Fruit fly (Drosophila melanogaster) whole organism, adult: ENCODE data around the gene CG33483.

Source experiments
- CG11617 ChIP-seq: fragments of 200-800 bp; sonication (Bioruptor generic); optimal IDR thresholded peaks from 2 replicates; lab custom pipeline; 2017; ENCODE audit warnings: mild to moderate bottlenecking, missing biosample characterization, missing genetic modification reagents, missing genetic modification characterization
- CG12768 ChIP-seq: fragments of 200-800 bp; sonication (Bioruptor generic); optimal IDR thresholded peaks from 2 replicates; lab custom pipeline; 2017; ENCODE audit warnings: missing biosample characterization, missing genetic modification characterization, mild to moderate bottlenecking, moderate library complexity, missing genetic modification reagents
- CG14711 ChIP-seq: fragments of 200-800 bp; sonication (Bioruptor generic); optimal IDR thresholded peaks from 2 replicates; lab custom pipeline; 2018; ENCODE audit warnings: missing biosample characterization, mild to moderate bottlenecking, missing genetic modification characterization, moderate library complexity
- CG1620 ChIP-seq: fragments of 200-800 bp; sonication (Bioruptor generic); optimal IDR thresholded peaks from 2 replicates; lab custom pipeline; 2016; ENCODE audit warnings: missing biosample characterization, missing genetic modification characterization
- CG33017 ChIP-seq: fragments of 200-800 bp; sonication (Bioruptor generic); optimal IDR thresholded peaks from 2 replicates; lab custom pipeline; 2018; ENCODE audit warnings: missing biosample characterization, mild to moderate bottlenecking, missing genetic modification characterization, moderate library complexity
- CG5204 ChIP-seq: fragments of 200-800 bp; sonication (Bioruptor generic); optimal IDR thresholded peaks from 2 replicates; lab custom pipeline; 2016; ENCODE audit warnings: missing biosample characterization, missing genetic modification characterization
- CG7045 ChIP-seq: fragments of 200-800 bp; sonication (Bioruptor generic); optimal IDR thresholded peaks from 2 replicates; lab custom pipeline; 2017; ENCODE audit warnings: missing biosample characterization, mild to moderate bottlenecking, missing genetic modification characterization
- CG7101 ChIP-seq: fragments of 200-800 bp; sonication (Bioruptor generic); optimal IDR thresholded peaks from 2 replicates; lab custom pipeline; 2018; ENCODE audit warnings: missing biosample characterization, mild to moderate bottlenecking, missing genetic modification characterization, moderate library complexity
- Clk ChIP-seq: fragments of 200-800 bp; sonication (Bioruptor generic); optimal IDR thresholded peaks from 2 replicates; lab custom pipeline; 2017; ENCODE audit warnings: missing biosample characterization, missing genetic modification characterization
- Crg-1 ChIP-seq: fragments of 200-800 bp; sonication (Bioruptor generic); optimal IDR thresholded peaks from 2 replicates; lab custom pipeline; 2016; ENCODE audit warnings: missing biosample characterization, missing genetic modification characterization
- Hr96 ChIP-seq: fragments of 200-800 bp; sonication (Bioruptor generic); optimal IDR thresholded peaks from 2 replicates; lab custom pipeline; 2016; ENCODE audit warnings: missing biosample characterization, missing genetic modification characterization
- Mnt ChIP-seq: fragments of 200-800 bp; sonication (Bioruptor generic); optimal IDR thresholded peaks from 2 replicates; lab custom pipeline; 2016; ENCODE audit warnings: missing biosample characterization, mild to moderate bottlenecking, missing genetic modification characterization
- bab1 ChIP-seq: fragments of 200-800 bp; sonication (Bioruptor generic); optimal IDR thresholded peaks from 3 replicates; lab custom pipeline; 2019; ENCODE audit warnings: missing biosample characterization, mild to moderate bottlenecking, missing genetic modification characterization, moderate library complexity
- cic ChIP-seq: fragments of 200-800 bp; sonication (Bioruptor generic); optimal IDR thresholded peaks from 2 replicates; lab custom pipeline; 2017; ENCODE audit warnings: missing biosample characterization, mild to moderate bottlenecking, missing genetic modification characterization, moderate library complexity
- cnc ChIP-seq, 2 experiments: fragments of >200 bp; optimal IDR thresholded peaks; 2 replicates each; lab custom pipeline; 2017
- kay ChIP-seq: fragments of 200-800 bp; sonication (Bioruptor generic); peaks from one replicate; lab custom pipeline; 2016; ENCODE audit warnings: missing biosample characterization, missing genetic modification characterization, borderline replicate concordance
- ovo ChIP-seq: fragments of 200-800 bp; sonication (Bioruptor generic); optimal IDR thresholded peaks from 2 replicates; lab custom pipeline; 2016; ENCODE audit warnings: missing biosample characterization, missing genetic modification characterization
- pad ChIP-seq: fragments of 200-800 bp; sonication (Bioruptor generic); optimal IDR thresholded peaks from 3 replicates; lab custom pipeline; 2017; ENCODE audit warnings: missing biosample characterization, missing genetic modification characterization, mild to moderate bottlenecking, moderate library complexity, missing genetic modification reagents
- tj ChIP-seq: fragments of 200-800 bp; sonication (Bioruptor generic); optimal IDR thresholded peaks from 3 replicates; lab custom pipeline; 2017; ENCODE audit warnings: missing biosample characterization, mild to moderate bottlenecking, missing genetic modification characterization, moderate library complexity
- toe ChIP-seq: fragments of 200-800 bp; sonication (Bioruptor generic); optimal IDR thresholded peaks from 2 replicates; lab custom pipeline; 2016; ENCODE audit warnings: missing biosample characterization, missing genetic modification characterization

Gene CG33483

dm6 chr3R:30915235-30915634 lies 13.3 kb upstream of the CG33483 start:
- TF ChIP-seq CG5204 (no peak), cnc (optimal IDR thresholded peaks at IDR 0.05; lab: Kevin White, UChicago) (no peak), cic (GFP tag; lab: Kevin White, UChicago) (no peak), CG11617 (GFP tag; lab: Kevin White, UChicago) (peak; percentile 28), tj (GFP tag; lab: Kevin White, UChicago) (peak; percentile 13), CG12768 (no peak), toe (GFP tag; lab: Kevin White, UChicago) (no peak), CG14711 (no peak), ovo (GFP tag; lab: Kevin White, UChicago) (no peak), pad (GFP tag; lab: Kevin White, UChicago) (peak; percentile 14), kay (GFP tag; lab: Kevin White, UChicago) (no peak), CG33017 (tag; lab: Kevin White, UChicago) (no peak), CG1620 (GFP tag; lab: Kevin White, UChicago) (no peak), CG7045 (GFP tag; lab: Kevin White, UChicago) (no peak), Clk (GFP tag; lab: Kevin White, UChicago) (peak; percentile 28), Hr96 (GFP tag; lab: Kevin White, UChicago) (peak; percentile 5), bab1 (GFP tag; lab: Kevin White, UChicago) (no peak), Crg-1 (GFP tag; lab: Kevin White, UChicago) (no peak)

- TF ChIP-seq cic (GFP tag; lab: Kevin White, UChicago) (peak; percentile 54), CG5204 (no peak), CG14711 (no peak), ovo (GFP tag; lab: Kevin White, UChicago) (no peak), CG12768 (peak; percentile 37), kay (GFP tag; lab: Kevin White, UChicago) (no peak), Hr96 (GFP tag; lab: Kevin White, UChicago) (no peak), CG11617 (GFP tag; lab: Kevin White, UChicago) (peak; percentile 39), bab1 (GFP tag; lab: Kevin White, UChicago) (no peak), tj (GFP tag; lab: Kevin White, UChicago) (no peak), CG1620 (GFP tag; lab: Kevin White, UChicago) (no peak), Crg-1 (GFP tag; lab: Kevin White, UChicago) (no peak), Clk (GFP tag; lab: Kevin White, UChicago) (no peak), CG7101 (tag; lab: Kevin White, UChicago) (peak; percentile 38), toe (GFP tag; lab: Kevin White, UChicago) (no peak), CG7045 (GFP tag; lab: Kevin White, UChicago) (peak; percentile 62), Mnt (GFP tag; lab: Kevin White, UChicago) (no peak), CG33017 (tag; lab: Kevin White, UChicago) (peak; percentile 29), pad (GFP tag; lab: Kevin White, UChicago) (no peak), cnc (optimal IDR thresholded peaks at IDR 0.05; lab: Kevin White, UChicago) (no peak)
Observed at dm6 chr3R:30913704-30914103, 11.7 kb upstream of the CG33483 start.

- TF ChIP-seq toe (GFP tag; lab: Kevin White, UChicago) (peak; percentile 1), CG12768 (no peak), Mnt (GFP tag; lab: Kevin White, UChicago) (peak; percentile 29), Hr96 (GFP tag; lab: Kevin White, UChicago) (no peak), pad (GFP tag; lab: Kevin White, UChicago) (peak; percentile 65)
Observed at dm6 chr3R:30912402-30912801, 10.4 kb upstream of the CG33483 start, which contains the start of gene Ptx1. Ptx1 (plus strand) TSS chr3R:30912754.

- TF ChIP-seq kay (GFP tag; lab: Kevin White, UChicago), result no peak
- TF ChIP-seq cnc (optimal IDR thresholded peaks at IDR 0.05; lab: Kevin White, UChicago), result no peak
- TF ChIP-seq CG7045 (GFP tag; lab: Kevin White, UChicago), result no peak
- TF ChIP-seq tj (GFP tag; lab: Kevin White, UChicago), result no peak
- no peak for TF ChIP-seq bab1 (GFP tag; lab: Kevin White, UChicago)
- no peak for TF ChIP-seq CG7101 (tag; lab: Kevin White, UChicago)
- TF ChIP-seq Hr96 (GFP tag; lab: Kevin White, UChicago), result no peak
- TF ChIP-seq CG1620 (GFP tag; lab: Kevin White, UChicago), result no peak
- no peak for TF ChIP-seq CG5204
- no peak for TF ChIP-seq cic (GFP tag; lab: Kevin White, UChicago)
- no peak for TF ChIP-seq CG11617 (GFP tag; lab: Kevin White, UChicago)
- no peak for TF ChIP-seq CG33017 (tag; lab: Kevin White, UChicago)
- TF ChIP-seq CG14711, result no peak
- TF ChIP-seq Mnt (GFP tag; lab: Kevin White, UChicago), result no peak
- TF ChIP-seq toe (GFP tag; lab: Kevin White, UChicago), result no peak
- no peak for TF ChIP-seq Clk (GFP tag; lab: Kevin White, UChicago)
- no peak for TF ChIP-seq ovo (GFP tag; lab: Kevin White, UChicago)
- TF ChIP-seq Crg-1 (GFP tag; lab: Kevin White, UChicago), result no peak
- no peak for TF ChIP-seq CG12768
- no peak for TF ChIP-seq pad (GFP tag; lab: Kevin White, UChicago)
Observed at dm6 chr3R:30909840-30910239, 7.9 kb upstream of the CG33483 start.

- TF ChIP-seq Hr96 (GFP tag; lab: Kevin White, UChicago), result no peak
- no peak for TF ChIP-seq CG1620 (GFP tag; lab: Kevin White, UChicago)
- no peak for TF ChIP-seq CG11617 (GFP tag; lab: Kevin White, UChicago)
- TF ChIP-seq cnc (optimal IDR thresholded peaks at IDR 0.05; lab: Kevin White, UChicago), result no peak
- no peak for TF ChIP-seq Clk (GFP tag; lab: Kevin White, UChicago)
- TF ChIP-seq CG12768, result no peak
- no peak for TF ChIP-seq tj (GFP tag; lab: Kevin White, UChicago)
- TF ChIP-seq pad (GFP tag; lab: Kevin White, UChicago), result peak; percentile 70
Observed at dm6 chr3R:30909032-30909431, 7.1 kb upstream of the CG33483 start.
